Worm (Caenorhabditis elegans) whole organism, L2 larva: ENCODE measurements around the gene W05H7.1.

Source experiments
- C34F6.9 ChIP-seq: fragments of 150-350 bp; optimal IDR thresholded peaks from 2 replicates; lab custom pipeline; 2014; ENCODE audit warnings: missing biosample characterization, missing genetic modification characterization
- F13H6.1 ChIP-seq: sonication (generic microtip); optimal IDR thresholded peaks from 2 replicates; lab custom pipeline; 2016; ENCODE audit warnings: missing genetic modification characterization, missing compliant biosample characterization
- R02D3.7 ChIP-seq: fragments of 150-350 bp; optimal IDR thresholded peaks from 2 replicates; lab custom pipeline; 2014; ENCODE audit warnings: missing biosample characterization, missing genetic modification characterization
- Y55F3AM.14 ChIP-seq: fragments of 200-800 bp; sonication (Bioruptor generic); optimal IDR thresholded peaks from 2 replicates; lab custom pipeline; 2018; ENCODE audit warnings: mild to moderate bottlenecking, missing genetic modification characterization, missing compliant biosample characterization
- ZK546.5 ChIP-seq: sonication (generic microtip); optimal IDR thresholded peaks from 2 replicates; lab custom pipeline; 2017; ENCODE audit warnings: missing biosample characterization, missing genetic modification characterization
- alr-1 ChIP-seq: fragments of 150-350 bp; optimal IDR thresholded peaks from 2 replicates; lab custom pipeline; 2014; ENCODE audit warnings: missing biosample characterization, missing genetic modification characterization
- aly-2 ChIP-seq: fragments of 150-350 bp; optimal IDR thresholded peaks from 2 replicates; lab custom pipeline; 2014; ENCODE audit warnings: missing biosample characterization, missing genetic modification characterization
- ama-1 ChIP-seq: fragments of 150-350 bp; optimal IDR thresholded peaks from 2 replicates; lab custom pipeline; 2018; ENCODE audit warnings: inconsistent platforms
- blmp-1 ChIP-seq: sonication (generic microtip); optimal IDR thresholded peaks from 2 replicates; lab custom pipeline; 2017; ENCODE audit warnings: missing genetic modification characterization, mild to moderate bottlenecking, missing compliant biosample characterization, antibody characterized with exemption, moderate library complexity; ENCODE audit not compliant: insufficient read depth
- ceh-16 ChIP-seq: fragments of 150-350 bp; optimal IDR thresholded peaks from 2 replicates; lab custom pipeline; 2014; ENCODE audit warnings: missing biosample characterization, missing genetic modification characterization
- ceh-82 ChIP-seq: fragments of 150-350 bp; optimal IDR thresholded peaks from 2 replicates; lab custom pipeline; 2014; ENCODE audit warnings: missing biosample characterization, missing genetic modification characterization
- crh-2 ChIP-seq: sonication (generic microtip); optimal IDR thresholded peaks from 2 replicates; lab custom pipeline; 2017; ENCODE audit warnings: missing biosample characterization, missing genetic modification characterization
- dmd-4 ChIP-seq: sonication (generic microtip); optimal IDR thresholded peaks from 2 replicates; lab custom pipeline; 2017; ENCODE audit warnings: missing biosample characterization, missing genetic modification characterization
- egl-27 ChIP-seq: sonication (generic microtip); optimal IDR thresholded peaks from 3 replicates; lab custom pipeline; 2017; ENCODE audit warnings: missing biosample characterization, missing genetic modification reagents, missing genetic modification characterization
- elt-1 ChIP-seq: fragments of 150-350 bp; optimal IDR thresholded peaks from 2 replicates; lab custom pipeline; 2014; ENCODE audit warnings: missing biosample characterization, missing genetic modification characterization
- elt-3 ChIP-seq: sonication (generic microtip); optimal IDR thresholded peaks from 2 replicates; lab custom pipeline; 2017; ENCODE audit warnings: missing biosample characterization, missing genetic modification characterization
- fos-1 ChIP-seq: fragments of 150-350 bp; optimal IDR thresholded peaks from 2 replicates; lab custom pipeline; 2014; ENCODE audit warnings: missing biosample characterization, missing genetic modification characterization
- gmeb-1 ChIP-seq: fragments of 150-350 bp; optimal IDR thresholded peaks from 2 replicates; lab custom pipeline; 2014; ENCODE audit warnings: missing biosample characterization, missing genetic modification characterization
- lin-11 ChIP-seq: fragments of 150-350 bp; sonication (generic microtip); optimal IDR thresholded peaks from 2 replicates; lab custom pipeline; 2014; ENCODE audit warnings: missing biosample characterization, missing genetic modification characterization, inconsistent platforms, mixed read lengths
- lin-13 ChIP-seq: fragments of 150-350 bp; optimal IDR thresholded peaks from 2 replicates; lab custom pipeline; 2014; ENCODE audit warnings: missing biosample characterization, missing genetic modification reagents, missing genetic modification characterization
- lin-39 ChIP-seq: fragments of 150-350 bp; optimal IDR thresholded peaks from 2 replicates; lab custom pipeline; 2014; ENCODE audit warnings: missing biosample characterization, missing genetic modification reagents, missing genetic modification characterization
- lsy-2 ChIP-seq, 2 experiments: fragments of 150-350 bp in 1 of 2; sonication (generic microtip) in 1 of 2; optimal IDR thresholded peaks; 2 replicates each; lab custom pipeline; 2014 to 2017; ENCODE audit warnings: missing biosample characterization in 2 of 2, missing genetic modification characterization in 2 of 2
- mab-5 ChIP-seq: fragments of 150-350 bp; optimal IDR thresholded peaks from 2 replicates; lab custom pipeline; 2014; ENCODE audit warnings: missing biosample characterization, missing genetic modification characterization
- mbf-1 ChIP-seq: sonication (generic microtip); optimal IDR thresholded peaks from 2 replicates; lab custom pipeline; 2017; ENCODE audit warnings: missing biosample characterization, missing genetic modification characterization
- mdl-1 ChIP-seq, 2 experiments: fragments of 150-350 bp in 1 of 2; sonication (generic microtip) in 1 of 2; optimal IDR thresholded peaks; 2 replicates each; lab custom pipeline; 2017; ENCODE audit warnings: missing biosample characterization in 2 of 2, missing genetic modification characterization in 2 of 2
- nhr-10 ChIP-seq: sonication (generic microtip); optimal IDR thresholded peaks from 2 replicates; lab custom pipeline; 2017; ENCODE audit warnings: missing biosample characterization, missing genetic modification characterization
- nhr-11 ChIP-seq: fragments of 150-350 bp; optimal IDR thresholded peaks from 2 replicates; lab custom pipeline; 2014; ENCODE audit warnings: missing biosample characterization, missing genetic modification characterization
- nhr-12 ChIP-seq: fragments of 150-350 bp; optimal IDR thresholded peaks from 2 replicates; lab custom pipeline; 2014; ENCODE audit warnings: missing biosample characterization, missing genetic modification characterization
- nhr-129 ChIP-seq: fragments of 150-350 bp; optimal IDR thresholded peaks from 2 replicates; lab custom pipeline; 2014; ENCODE audit warnings: missing biosample characterization, missing genetic modification characterization
- nhr-21 ChIP-seq: fragments of 150-350 bp; optimal IDR thresholded peaks from 2 replicates; lab custom pipeline; 2014; ENCODE audit warnings: missing biosample characterization, missing genetic modification characterization
- nhr-23 ChIP-seq: fragments of 150-350 bp; optimal IDR thresholded peaks from 2 replicates; lab custom pipeline; 2014; ENCODE audit warnings: missing biosample characterization, missing genetic modification reagents, missing genetic modification characterization
- nhr-237 ChIP-seq: fragments of 150-350 bp; optimal IDR thresholded peaks from 2 replicates; lab custom pipeline; 2014; ENCODE audit warnings: missing biosample characterization, missing genetic modification characterization
- nhr-25 ChIP-seq: fragments of 150-350 bp; sonication (generic microtip); optimal IDR thresholded peaks from 3 replicates; lab custom pipeline; 2014; ENCODE audit warnings: missing biosample characterization, missing genetic modification characterization
- nhr-6 ChIP-seq: fragments of 150-350 bp; optimal IDR thresholded peaks from 2 replicates; lab custom pipeline; 2014; ENCODE audit warnings: missing biosample characterization, missing genetic modification characterization
- nhr-77 ChIP-seq: fragments of 150-350 bp; optimal IDR thresholded peaks from 2 replicates; lab custom pipeline; 2014; ENCODE audit warnings: missing biosample characterization, missing genetic modification characterization
- peb-1 ChIP-seq: fragments of 150-350 bp; optimal IDR thresholded peaks from 2 replicates; lab custom pipeline; 2014; ENCODE audit warnings: missing biosample characterization, missing genetic modification characterization
- sem-4 ChIP-seq: fragments of 150-350 bp; optimal IDR thresholded peaks from 2 replicates; lab custom pipeline; 2014; ENCODE audit warnings: missing biosample characterization, missing genetic modification reagents, missing genetic modification characterization
- skn-1 ChIP-seq: sonication (generic microtip); optimal IDR thresholded peaks from 2 replicates; lab custom pipeline; 2017; ENCODE audit warnings: missing biosample characterization, missing genetic modification characterization
- sma-3 ChIP-seq: sonication (generic microtip); optimal IDR thresholded peaks from 2 replicates; lab custom pipeline; 2016; ENCODE audit warnings: missing genetic modification reagents, missing genetic modification characterization, missing compliant biosample characterization
- sma-9 ChIP-seq, 2 experiments: fragments of 150-350 bp in 1 of 2; sonication (generic microtip) in 1 of 2; optimal IDR thresholded peaks; 2 replicates each; lab custom pipeline; 2014 to 2016; ENCODE audit warnings: missing genetic modification characterization in 2 of 2, mild to moderate bottlenecking in 1 of 2, missing biosample characterization in 1 of 2, missing compliant biosample characterization in 1 of 2, missing genetic modification reagents in 1 of 2, moderate library complexity in 1 of 2
- snpc-4 ChIP-seq: fragments of 150-350 bp; optimal IDR thresholded peaks from 2 replicates; lab custom pipeline; 2014; ENCODE audit warnings: missing biosample characterization, missing genetic modification characterization
- unc-39 ChIP-seq: fragments of 150-350 bp; optimal IDR thresholded peaks from 2 replicates; lab custom pipeline; 2014; ENCODE audit warnings: missing biosample characterization, missing genetic modification characterization
- unc-55 ChIP-seq: fragments of 150-350 bp; sonication (generic microtip); optimal IDR thresholded peaks from 3 replicates; lab custom pipeline; 2014; ENCODE audit warnings: missing biosample characterization, missing genetic modification reagents, missing genetic modification characterization
- unc-62 ChIP-seq: fragments of 150-350 bp; optimal IDR thresholded peaks from 2 replicates; lab custom pipeline; 2014; ENCODE audit warnings: missing biosample characterization, missing genetic modification reagents, missing genetic modification characterization
- zag-1 ChIP-seq: fragments of 150-350 bp; optimal IDR thresholded peaks from 2 replicates; lab custom pipeline; 2014; ENCODE audit warnings: missing biosample characterization, missing genetic modification characterization
- ztf-1 ChIP-seq: fragments of 200-800 bp; sonication (Bioruptor generic); conservative IDR thresholded peaks from 2 replicates; pipeline ENCODE4 v1.3.6; 2022; ENCODE audit warnings: missing genetic modification characterization, missing compliant biosample characterization
- ztf-11 ChIP-seq: sonication (generic microtip); optimal IDR thresholded peaks from 2 replicates; lab custom pipeline; 2017; ENCODE audit warnings: missing biosample characterization, missing genetic modification characterization
- ztf-4 ChIP-seq: fragments of 150-350 bp; optimal IDR thresholded peaks from 2 replicates; lab custom pipeline; 2014; ENCODE audit warnings: missing biosample characterization, missing genetic modification characterization

W05H7.1 gene

ce11 chrX:1446593-1447141, 3.9 kb upstream of the W05H7.1 start, which contains the start of gene zfp-3:
Gene zfp-3, minus strand, starts transcription at chrX:1446643.
- peak; percentile 93 for TF ChIP-seq nhr-6 (tag; lab: Kevin White, UChicago)
- TF ChIP-seq unc-55 (GFP tag; lab: Kevin White, UChicago), result peak; percentile 97
- TF ChIP-seq elt-1 (tag; lab: Kevin White, UChicago), result no peak
- TF ChIP-seq lsy-2 (tag; optimal IDR thresholded peaks at IDR 0.05; lab: Kevin White, UChicago), result peak; percentile 77 to 94
- TF ChIP-seq unc-62 (GFP tag; lab: Kevin White, UChicago), result peak; percentile 48
- peak; percentile 60 for TF ChIP-seq Y55F3AM.14 (GFP tag; lab: Kevin White, UChicago)
- peak; percentile 62 for TF ChIP-seq ama-1 (lab: Kevin White, UChicago)
- TF ChIP-seq ztf-11 (tag; lab: Kevin White, UChicago), result peak; percentile 14
- no peak for TF ChIP-seq ceh-82 (tag; lab: Kevin White, UChicago)
- TF ChIP-seq nhr-10 (tag; lab: Kevin White, UChicago), result peak; percentile 53
- TF ChIP-seq dmd-4, result no peak
- peak; percentile 94 for TF ChIP-seq sma-3
- peak; percentile 84 for TF ChIP-seq blmp-1 (tag; lab: Kevin White, UChicago)
- TF ChIP-seq peb-1 (tag; lab: Kevin White, UChicago), result no peak
- no peak for TF ChIP-seq nhr-23 (tag; lab: Kevin White, UChicago)
- TF ChIP-seq lin-13 (GFP tag; lab: Kevin White, UChicago), result peak; percentile 86
- TF ChIP-seq fos-1, result peak; percentile 97
- no peak for TF ChIP-seq mbf-1 (tag; lab: Kevin White, UChicago)
- peak; percentile 93 for TF ChIP-seq ztf-4 (tag; lab: Kevin White, UChicago)
- TF ChIP-seq mdl-1 (tag; optimal IDR thresholded peaks at IDR 0.05; lab: Kevin White, UChicago), result peak; percentile 97
- peak; percentile 85 for TF ChIP-seq gmeb-1 (tag; lab: Kevin White, UChicago)
- TF ChIP-seq lin-11 (tag; lab: Kevin White, UChicago), result peak; percentile 97
- TF ChIP-seq C34F6.9 (tag; lab: Kevin White, UChicago), result peak; percentile 98
- no peak for TF ChIP-seq alr-1 (tag; lab: Kevin White, UChicago)
- no peak for TF ChIP-seq nhr-12 (tag; lab: Kevin White, UChicago)
- peak; percentile 84 for TF ChIP-seq snpc-4 (tag; lab: Kevin White, UChicago)
- TF ChIP-seq nhr-21 (tag; lab: Kevin White, UChicago), result peak; percentile 95
- peak; percentile 96 for TF ChIP-seq nhr-25 (tag; lab: Kevin White, UChicago)
- no peak for TF ChIP-seq unc-39 (tag; lab: Kevin White, UChicago)
- peak; percentile 66 for TF ChIP-seq skn-1
- peak; percentile 36 for TF ChIP-seq nhr-77 (tag; lab: Kevin White, UChicago)
- TF ChIP-seq nhr-237 (tag; lab: Kevin White, UChicago), result peak; percentile 75
- no peak for TF ChIP-seq ztf-1 (GFP tag; lab: Robert Waterston, UW)
- TF ChIP-seq zag-1 (tag; lab: Kevin White, UChicago), result peak; percentile 92
- peak; percentile 98 for TF ChIP-seq F13H6.1 (tag; lab: Kevin White, UChicago)
- peak; percentile 44 for TF ChIP-seq ceh-16
- TF ChIP-seq lin-39 (tag; lab: Kevin White, UChicago), result peak; percentile 36
- peak; percentile 94 for TF ChIP-seq crh-2 (tag; lab: Kevin White, UChicago)
- peak; percentile 87 for TF ChIP-seq sem-4 (tag; lab: Kevin White, UChicago)
- TF ChIP-seq ZK546.5 (tag; lab: Kevin White, UChicago), result peak; percentile 69
- peak; percentile 12 for TF ChIP-seq R02D3.7 (tag; lab: Kevin White, UChicago)
- peak; percentile 94 for TF ChIP-seq egl-27
- peak; percentile 96 for TF ChIP-seq sma-9 (GFP tag; optimal IDR thresholded peaks at IDR 0.05; lab: Kevin White, UChicago)
- no peak for TF ChIP-seq sma-9 (tag; optimal IDR thresholded peaks at IDR 0.05; lab: Kevin White, UChicago)
- no peak for TF ChIP-seq elt-3 (tag; lab: Kevin White, UChicago)
- TF ChIP-seq mab-5, result peak; percentile 92
- TF ChIP-seq aly-2, result no peak
- peak; percentile 96 for TF ChIP-seq nhr-129 (tag; lab: Kevin White, UChicago)
- TF ChIP-seq nhr-11 (tag; lab: Kevin White, UChicago), result no peak
